Worm (Caenorhabditis elegans) whole organism, young adult: ENCODE measurements around the gene acs-21.
A peak's percentile ranks its signal among the peaks of the same experiment; 100 is the strongest.

Source experiments
- C06A6.2 ChIP-seq: fragments of 200-800 bp; sonication (Bioruptor generic); conservative IDR thresholded peaks from 2 replicates; pipeline ENCODE4 v1.3.6; 2022; ENCODE audit warnings: missing genetic modification characterization, missing compliant biosample characterization
- F23B12.7 ChIP-seq: sonication (generic microtip); optimal IDR thresholded peaks from 2 replicates; lab custom pipeline; 2017; ENCODE audit warnings: missing genetic modification characterization, mild to moderate bottlenecking, missing compliant biosample characterization, antibody characterized with exemption, moderate library complexity; ENCODE audit not compliant: insufficient read depth
- F33H1.4 ChIP-seq: fragments of 200-800 bp; sonication (Bioruptor generic); IDR thresholded peaks from 2 replicates; pipeline ENCODE4 v1.3.6; 2022; ENCODE audit warnings: missing genetic modification reagents, missing genetic modification characterization, missing compliant biosample characterization
- F52B5.7 ChIP-seq: sonication (generic microtip); optimal IDR thresholded peaks from 2 replicates; lab custom pipeline; 2016; ENCODE audit warnings: mild to moderate bottlenecking, missing genetic modification characterization, missing compliant biosample characterization
- T07F8.4 ChIP-seq: sonication (generic microtip); optimal IDR thresholded peaks from 2 replicates; lab custom pipeline; 2016; ENCODE audit warnings: mild to moderate bottlenecking, missing genetic modification characterization, moderate library complexity, missing compliant biosample characterization
- Y56A3A.18 ChIP-seq: fragments of 200-800 bp; sonication (Bioruptor generic); IDR thresholded peaks from 2 replicates; pipeline ENCODE4 v1.3.6; 2022; ENCODE audit warnings: missing genetic modification reagents, missing genetic modification characterization, missing compliant biosample characterization
- Y79H2A.3 ChIP-seq: fragments of 200-800 bp; sonication (Bioruptor generic); conservative IDR thresholded peaks from 2 replicates; pipeline ENCODE4 v1.3.6; 2022; ENCODE audit warnings: missing genetic modification reagents, missing genetic modification characterization, missing compliant biosample characterization
- ama-1 ChIP-seq, 3 experiments: fragments of 150-350 bp in 1 of 3; sonication (generic microtip) in 2 of 3; optimal IDR thresholded peaks; 2 replicates each; lab custom pipeline; 2014 to 2018; ENCODE audit warnings: missing biosample characterization in 2 of 3, missing genetic modification characterization in 2 of 3, missing genetic modification reagents in 2 of 3
- atf-7 ChIP-seq: sonication (generic microtip); optimal IDR thresholded peaks from 2 replicates; lab custom pipeline; 2017; ENCODE audit warnings: mild to moderate bottlenecking, missing genetic modification characterization, missing compliant biosample characterization
- athp-1 ChIP-seq: sonication (generic microtip); optimal IDR thresholded peaks from 2 replicates; lab custom pipeline; 2017; ENCODE audit warnings: mild to moderate bottlenecking, missing genetic modification characterization, missing compliant biosample characterization
- attf-3 ChIP-seq: fragments of 200-800 bp; sonication (Bioruptor generic); conservative IDR thresholded peaks from 2 replicates; pipeline ENCODE4 v1.3.6; 2022; ENCODE audit warnings: missing genetic modification reagents, missing genetic modification characterization, missing compliant biosample characterization
- attf-5 ChIP-seq: fragments of 200-800 bp; sonication (Bioruptor generic); optimal IDR thresholded peaks from 2 replicates; lab custom pipeline; 2018; ENCODE audit warnings: mild to moderate bottlenecking, missing genetic modification characterization, missing compliant biosample characterization
- bed-2 ChIP-seq: fragments of 200-800 bp; sonication (Bioruptor generic); IDR thresholded peaks from 2 replicates; pipeline ENCODE4 v1.3.6; 2022; ENCODE audit warnings: missing genetic modification reagents, missing genetic modification characterization, missing compliant biosample characterization
- cebp-1 ChIP-seq, 2 experiments: fragments of 200-800 bp in 1 of 2; sonication (Bioruptor generic) in 1 of 2; sonication (generic microtip) in 1 of 2; IDR thresholded peaks in 1 of 2; optimal IDR thresholded peaks in 1 of 2; 2 replicates each; pipeline versions ENCODE4 v1.3.6 to Lab custom; 2017 to 2022; ENCODE audit warnings: missing compliant biosample characterization in 2 of 2, missing genetic modification characterization in 2 of 2, mild to moderate bottlenecking in 1 of 2, missing genetic modification reagents in 1 of 2, moderate library complexity in 1 of 2
- ceh-27 ChIP-seq: fragments of 200-800 bp; sonication (Bioruptor generic); optimal IDR thresholded peaks from 2 replicates; lab custom pipeline; 2018; ENCODE audit warnings: mild to moderate bottlenecking, missing genetic modification characterization, moderate library complexity, missing compliant biosample characterization
- ceh-40 ChIP-seq: fragments of 200-800 bp; sonication (Bioruptor generic); IDR thresholded peaks from 2 replicates; pipeline ENCODE4 v1.3.6; 2022; ENCODE audit warnings: missing genetic modification characterization, missing compliant biosample characterization
- ceh-79 ChIP-seq: sonication (generic microtip); optimal IDR thresholded peaks from 2 replicates; lab custom pipeline; 2017; ENCODE audit warnings: mild to moderate bottlenecking, missing genetic modification characterization, missing compliant biosample characterization
- chd-7 ChIP-seq: sonication (generic microtip); optimal IDR thresholded peaks from 2 replicates; lab custom pipeline; 2016; ENCODE audit warnings: mild to moderate bottlenecking, missing genetic modification characterization, moderate library complexity, missing compliant biosample characterization
- die-1 ChIP-seq: sonication (generic microtip); optimal IDR thresholded peaks from 2 replicates; lab custom pipeline; 2016; ENCODE audit warnings: missing genotype, mild to moderate bottlenecking, missing genetic modification characterization, missing compliant biosample characterization
- dpl-1 ChIP-seq: fragments of 150-350 bp; optimal IDR thresholded peaks from 2 replicates; lab custom pipeline; 2014; ENCODE audit warnings: missing biosample characterization, missing genetic modification reagents, missing genetic modification characterization
- ets-4 ChIP-seq: fragments of 200-800 bp; sonication (Bioruptor generic); optimal IDR thresholded peaks from 2 replicates; lab custom pipeline; 2018; ENCODE audit warnings: mild to moderate bottlenecking, missing genetic modification characterization, missing compliant biosample characterization
- him-1 ChIP-seq: sonication (generic microtip); optimal IDR thresholded peaks from 2 replicates; lab custom pipeline; 2016; ENCODE audit warnings: missing genotype, missing genetic modification reagents, missing genetic modification characterization, missing compliant biosample characterization
- hsf-1 ChIP-seq: fragments of 200-800 bp; sonication (Bioruptor generic); IDR thresholded peaks from 2 replicates; pipeline ENCODE4 v1.3.6; 2022; ENCODE audit warnings: missing genetic modification reagents, missing genetic modification characterization, missing compliant biosample characterization
- lin-35 ChIP-seq, 3 experiments: fragments of 150-350 bp in 2 of 3; sonication (generic microtip) in 1 of 3; optimal IDR thresholded peaks; 2 replicates each; lab custom pipeline; 2014 to 2018; ENCODE audit warnings: missing biosample characterization in 3 of 3, missing genetic modification characterization in 3 of 3, missing genetic modification reagents in 3 of 3
- lir-1 ChIP-seq: fragments of 200-800 bp; sonication (Bioruptor generic); conservative IDR thresholded peaks from 2 replicates; pipeline ENCODE4 v1.3.6; 2022; ENCODE audit warnings: missing genetic modification reagents, missing genetic modification characterization, missing compliant biosample characterization
- lsy-27 ChIP-seq: sonication (generic microtip); optimal IDR thresholded peaks from 2 replicates; lab custom pipeline; 2017; ENCODE audit warnings: missing genetic modification characterization, mild to moderate bottlenecking, missing compliant biosample characterization, antibody characterized with exemption, missing genotype, borderline replicate concordance; ENCODE audit not compliant: insufficient read depth
- madf-3 ChIP-seq: fragments of 200-800 bp; sonication (Bioruptor generic); IDR thresholded peaks from 2 replicates; pipeline ENCODE4 v1.3.6; 2022; ENCODE audit warnings: missing genetic modification reagents, missing genetic modification characterization, missing compliant biosample characterization
- mxl-1 ChIP-seq: sonication (generic microtip); optimal IDR thresholded peaks from 2 replicates; lab custom pipeline; 2016; ENCODE audit warnings: missing genetic modification characterization, missing compliant biosample characterization
- nfya-2 ChIP-seq: fragments of 200-800 bp; sonication (Bioruptor generic); IDR thresholded peaks from 2 replicates; pipeline ENCODE4 v1.3.6; 2022; ENCODE audit warnings: missing genetic modification reagents, missing genetic modification characterization, missing compliant biosample characterization
- nfyb-1 ChIP-seq: fragments of 200-800 bp; sonication (Bioruptor generic); IDR thresholded peaks from 2 replicates; pipeline ENCODE4 v1.3.6; 2022; ENCODE audit warnings: missing genetic modification reagents, missing genetic modification characterization, missing compliant biosample characterization
- nhr-120 ChIP-seq: fragments of 200-800 bp; sonication (Bioruptor generic); IDR thresholded peaks from 2 replicates; pipeline ENCODE4 v1.3.6; 2022; ENCODE audit warnings: missing genetic modification characterization, missing compliant biosample characterization
- nhr-179 ChIP-seq: sonication (generic microtip); optimal IDR thresholded peaks from 2 replicates; lab custom pipeline; 2016; ENCODE audit warnings: mild to moderate bottlenecking, missing genetic modification characterization, missing compliant biosample characterization
- nhr-80 ChIP-seq: sonication (generic microtip); optimal IDR thresholded peaks from 2 replicates; lab custom pipeline; 2016; ENCODE audit warnings: missing genetic modification characterization, missing compliant biosample characterization
- nhr-90 ChIP-seq: sonication (generic microtip); optimal IDR thresholded peaks from 2 replicates; lab custom pipeline; 2016; ENCODE audit warnings: missing genotype, mild to moderate bottlenecking, missing genetic modification characterization, missing compliant biosample characterization
- pha-4 ChIP-seq: fragments of 150-350 bp; sonication (generic microtip); optimal IDR thresholded peaks from 2 replicates; lab custom pipeline; 2014; ENCODE audit warnings: missing biosample characterization, missing genetic modification reagents, missing genetic modification characterization
- repo-1 ChIP-seq: sonication (generic microtip); optimal IDR thresholded peaks from 2 replicates; lab custom pipeline; 2017; ENCODE audit warnings: mild to moderate bottlenecking, missing genetic modification characterization, missing compliant biosample characterization
- sea-2 ChIP-seq: fragments of 200-800 bp; sonication (Bioruptor generic); IDR thresholded peaks from 2 replicates; pipeline ENCODE4 v1.3.6; 2022; ENCODE audit warnings: missing genetic modification characterization, missing compliant biosample characterization
- snpc-3.4 ChIP-seq: sonication (generic microtip); optimal IDR thresholded peaks from 2 replicates; lab custom pipeline; 2017; ENCODE audit warnings: missing genetic modification characterization, mild to moderate bottlenecking, missing compliant biosample characterization, antibody characterized with exemption, moderate library complexity, missing genotype, missing genetic modification reagents
- somi-1 ChIP-seq: fragments of 200-800 bp; sonication (Bioruptor generic); optimal IDR thresholded peaks from 2 replicates; lab custom pipeline; 2018; ENCODE audit warnings: mild to moderate bottlenecking, missing genetic modification characterization, missing compliant biosample characterization
- zfh-2 ChIP-seq: fragments of 200-800 bp; sonication (Bioruptor generic); conservative IDR thresholded peaks from 2 replicates; pipeline ENCODE4 v1.3.6; 2022; ENCODE audit warnings: missing genetic modification reagents, missing genetic modification characterization, missing compliant biosample characterization
- ztf-18 ChIP-seq: sonication (generic microtip); optimal IDR thresholded peaks from 2 replicates; lab custom pipeline; 2016; ENCODE audit warnings: missing genotype, mild to moderate bottlenecking, missing genetic modification characterization, missing compliant biosample characterization
- ztf-28 ChIP-seq: fragments of 200-800 bp; sonication (Bioruptor generic); IDR thresholded peaks from 2 replicates; pipeline ENCODE4 v1.3.6; 2022; ENCODE audit warnings: missing genetic modification reagents, missing genetic modification characterization, missing compliant biosample characterization

acs-21 gene

ce11 chrV:3044837-3045236 is 44.0 kb upstream of the acs-21 start, which contains the start of gene F59D6.1 (continued):
- no peak for TF ChIP-seq him-1 (tag; lab: Kevin White, UChicago)
- TF ChIP-seq F52B5.7 (tag; lab: Kevin White, UChicago), result no peak
- TF ChIP-seq lsy-27 (tag; lab: Kevin White, UChicago), result no peak
- TF ChIP-seq F33H1.4, result no peak
- no peak for TF ChIP-seq T07F8.4 (tag; lab: Kevin White, UChicago)
- no peak for TF ChIP-seq snpc-3.4 (tag; lab: Kevin White, UChicago)
- TF ChIP-seq, all 124 proteins: peak for 0

ce11 chrV:3046364-3046763 is 42.5 kb upstream of the acs-21 start:
- peak; percentile 78 for TF ChIP-seq zfh-2 (GFP tag; lab: Robert Waterston, UW)
- TF ChIP-seq nhr-80, result no peak
- no peak for TF ChIP-seq lir-1 (GFP tag; lab: Robert Waterston, UW)
- TF ChIP-seq madf-3 (GFP tag; lab: Robert Waterston, UW), result 0 out of 2 replicates have a peak, but pooled peaks have one; percentile 17
- no peak for TF ChIP-seq nhr-179 (tag; lab: Kevin White, UChicago)
- TF ChIP-seq mxl-1 (tag; lab: Kevin White, UChicago), result no peak

- TF ChIP-seq nfyb-1 (no peak), bed-2 (GFP tag; lab: Robert Waterston, UW) (no peak), nfya-2 (GFP tag; lab: Robert Waterston, UW) (no peak)
Measured at ce11 chrV:3054254-3054653, 34.6 kb upstream of the acs-21 start, which contains the start of gene C50H11.8. Gene C50H11.8 (plus strand): TSS chrV:3054554.

DNA sequence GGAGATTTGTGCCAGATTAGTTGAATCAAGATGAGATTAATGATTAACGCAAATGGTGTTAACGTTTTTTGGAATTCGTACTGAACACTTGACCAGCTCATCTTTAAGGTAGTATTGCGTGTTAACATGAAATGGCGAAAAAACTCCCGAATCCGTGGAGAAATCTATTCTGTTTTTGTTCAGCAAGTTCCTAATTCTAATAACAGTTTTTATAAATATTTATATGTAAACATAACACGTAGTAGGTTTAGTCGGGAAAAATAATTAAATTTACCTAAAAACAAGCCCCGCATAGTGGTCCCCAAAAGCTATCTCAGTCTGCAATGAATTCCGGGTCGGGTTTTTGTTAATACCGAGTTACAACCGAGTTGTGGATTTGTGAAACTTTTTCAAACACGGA is 29.9 kb upstream of the acs-21 start, which contains the start of gene str-244:
TSS of gene str-244 (minus strand) at position 101 of the 400 bp plus-strand sequence.
- no peak for TF ChIP-seq dpl-1
- TF ChIP-seq repo-1, result no peak
- TF ChIP-seq Y79H2A.3 (GFP tag; lab: Robert Waterston, UW), result no peak
- no peak for TF ChIP-seq ztf-18 (tag; lab: Kevin White, UChicago)
- no peak for TF ChIP-seq ceh-27 (GFP tag; lab: Kevin White, UChicago)
- no peak for TF ChIP-seq lin-35 (GFP tag; optimal IDR thresholded peaks at IDR 0.05; lab: Kevin White, UChicago)
- TF ChIP-seq C06A6.2 (GFP tag; lab: Robert Waterston, UW), result no peak
- TF ChIP-seq atf-7 (tag; lab: Kevin White, UChicago), result no peak
- TF ChIP-seq ets-4 (GFP tag; lab: Kevin White, UChicago), result no peak
- TF ChIP-seq chd-7 (tag; lab: Kevin White, UChicago), result no peak
- no peak for TF ChIP-seq somi-1
- no peak for TF ChIP-seq pha-4 (tag; lab: Kevin White, UChicago)
- TF ChIP-seq nhr-90, result no peak
- no peak for TF ChIP-seq F23B12.7 (tag; lab: Kevin White, UChicago)
- no peak for TF ChIP-seq ztf-28 (GFP tag; lab: Robert Waterston, UW)
- TF ChIP-seq ceh-40 (GFP tag; lab: Robert Waterston, UW), result no peak

- TF ChIP-seq him-1 (tag; lab: Kevin White, UChicago) (no peak), lsy-27 (tag; lab: Kevin White, UChicago) (no peak), cebp-1 (GFP tag; IDR thresholded peaks at IDR 0.05; lab: Robert Waterston, UW) (no peak), cebp-1 (tag; optimal IDR thresholded peaks at IDR 0.05; lab: Kevin White, UChicago) (no peak), Y56A3A.18 (GFP tag; lab: Robert Waterston, UW) (no peak), nhr-120 (no peak), attf-3 (GFP tag; lab: Robert Waterston, UW) (no peak), athp-1 (no peak), dpl-1 (no peak), hsf-1 (no peak), die-1 (tag; lab: Kevin White, UChicago) (no peak), ceh-79 (tag; lab: Kevin White, UChicago) (no peak), attf-5 (GFP tag; lab: Kevin White, UChicago) (no peak), nfya-2 (GFP tag; lab: Robert Waterston, UW) (no peak), ama-1 (optimal IDR thresholded peaks at IDR 0.05; lab: Kevin White, UChicago) (no peak), ama-1 (GFP tag; optimal IDR thresholded peaks at IDR 0.05; lab: Kevin White, UChicago) (no peak), sea-2 (GFP tag; lab: Robert Waterston, UW) (no peak)
Measured at ce11 chrV:3062078-3062477, 26.8 kb upstream of the acs-21 start, which contains the start of gene srt-15. Gene srt-15 (minus strand): TSS chrV:3062178.
